Worm (Caenorhabditis elegans): ENCODE data around the gene ekl-6.

DNA sequence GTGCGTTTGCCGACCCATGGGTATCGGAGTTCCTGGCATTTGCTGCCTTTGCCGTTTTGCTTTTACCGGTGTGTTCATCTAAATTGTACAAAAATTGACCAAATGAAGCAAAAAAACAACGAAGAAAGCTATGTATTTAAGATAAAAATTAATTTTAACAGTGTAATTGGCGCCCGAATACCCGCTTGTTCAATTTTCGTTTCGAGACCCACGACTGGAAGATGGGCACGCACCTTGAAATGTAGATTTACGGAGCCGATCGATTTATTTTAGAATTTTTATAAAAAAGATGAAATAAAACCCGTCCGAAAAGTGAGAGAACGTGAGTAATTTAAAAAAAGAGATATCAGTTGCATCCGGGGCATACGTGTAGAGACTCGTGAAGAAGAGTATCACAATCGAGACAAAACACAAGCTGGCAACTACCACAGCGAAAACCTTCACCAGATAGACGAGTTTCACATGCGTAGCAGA is 24.3 kb downstream of the ekl-6 start, which contains the start of gene hal-2:
- TF ChIP-seq flt-1 (GFP tag; IDR thresholded peaks at IDR 0.05) = no peak
- TF ChIP-seq T22C8.4 (GFP tag; IDR thresholded peaks at IDR 0.05) = no peak
- no peak for TF ChIP-seq klf-2 (GFP tag; conservative IDR thresholded peaks at IDR 0.05)
- TF ChIP-seq ztf-29 (GFP tag; IDR thresholded peaks at IDR 0.05) = no peak
- no peak for TF ChIP-seq cog-1 (tag; optimal IDR thresholded peaks at IDR 0.05)
